Worm (Caenorhabditis elegans) whole organism, early embryonic: ENCODE results near the gene acr-2.

Source experiments
- pes-1 ChIP-seq: fragments of 200-800 bp; sonication (Bioruptor generic); IDR thresholded peaks from 2 replicates; pipeline ENCODE4 v1.3.6; 2022; ENCODE audit warnings: missing genetic modification reagents, missing genetic modification characterization, missing compliant biosample characterization
- scrt-1 ChIP-seq: fragments of 200-800 bp; sonication (Bioruptor generic); IDR thresholded peaks from 2 replicates; pipeline ENCODE4 v1.3.6; 2022; ENCODE audit warnings: missing genetic modification characterization, missing compliant biosample characterization

DNA sequence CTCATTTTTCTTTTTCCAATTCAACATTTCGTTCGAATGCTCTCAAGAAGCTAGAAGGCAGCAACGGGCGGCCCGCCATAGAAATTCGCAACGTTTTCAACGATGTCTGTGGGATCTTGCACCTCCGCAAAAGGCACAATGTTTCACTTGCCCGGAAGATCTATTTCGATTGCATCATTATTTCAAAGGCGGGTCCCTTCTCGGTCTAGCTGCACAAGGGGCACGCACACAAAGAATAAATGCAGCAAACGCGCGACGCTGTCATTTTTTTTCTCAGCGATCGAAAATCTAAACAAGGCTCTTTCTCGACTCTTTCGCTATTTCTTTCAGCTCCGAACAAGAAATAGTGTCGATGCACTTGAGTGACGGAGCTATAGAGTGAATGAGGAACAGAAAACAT lies 42.6 kb downstream of the acr-2 start:
- TF ChIP-seq pes-1 (no peak), scrt-1 (GFP tag; lab: Robert Waterston, UW) (no peak)
